Fruit fly (Drosophila melanogaster) whole organism, embryonic: ENCODE results near the gene CG32271.

ENCODE experiments used
- B-H2 ChIP-seq: fragments of 200-800 bp; sonication (Bioruptor generic); optimal IDR thresholded peaks from 2 replicates; lab custom pipeline; 2018; ENCODE audit warnings: missing biosample characterization, mild to moderate bottlenecking, missing genetic modification characterization
- BEAF-32 ChIP-seq: fragments of 200-800 bp; sonication (Bioruptor generic); optimal IDR thresholded peaks from 3 replicates; lab custom pipeline; 2017; ENCODE audit warnings: missing biosample characterization, missing genetic modification characterization, mild to moderate bottlenecking, moderate library complexity, missing genetic modification reagents
- CG12104 ChIP-seq: fragments of 200-800 bp; sonication (Bioruptor generic); optimal IDR thresholded peaks from 3 replicates; lab custom pipeline; 2016; ENCODE audit warnings: missing biosample characterization, missing genetic modification characterization
- CG14710 ChIP-seq: fragments of 200-800 bp; sonication (Bioruptor generic); optimal IDR thresholded peaks from 3 replicates; lab custom pipeline; 2019; ENCODE audit warnings: missing biosample characterization, mild to moderate bottlenecking, missing genetic modification characterization, moderate library complexity
- CG15479 ChIP-seq: fragments of 200-800 bp; sonication (Bioruptor generic); optimal IDR thresholded peaks from 3 replicates; lab custom pipeline; 2019; ENCODE audit warnings: missing biosample characterization, mild to moderate bottlenecking, missing genetic modification characterization, moderate library complexity
- CG16813 ChIP-seq: fragments of 200-800 bp; sonication (Bioruptor generic); IDR thresholded peaks from 3 replicates; pipeline ENCODE4 v1.3.6; 2022; ENCODE audit warnings: missing biosample characterization, missing genetic modification characterization; ENCODE audit not compliant: partially characterized antibody
- CG16863 ChIP-seq: fragments of 200-800 bp; sonication (Bioruptor generic); optimal IDR thresholded peaks from 3 replicates; lab custom pipeline; 2016; ENCODE audit warnings: missing biosample characterization, missing genetic modification characterization
- CG17385 ChIP-seq: fragments of 200-800 bp; sonication (Bioruptor generic); optimal IDR thresholded peaks from 3 replicates; lab custom pipeline; 2018; ENCODE audit warnings: missing biosample characterization, mild to moderate bottlenecking, missing genetic modification characterization
- CG31388 ChIP-seq: fragments of 200-800 bp; sonication (Bioruptor generic); optimal IDR thresholded peaks from 2 replicates; lab custom pipeline; 2016; ENCODE audit warnings: missing biosample characterization, missing genetic modification characterization
- CG3163 ChIP-seq: fragments of 200-800 bp; sonication (Bioruptor generic); optimal IDR thresholded peaks from 3 replicates; lab custom pipeline; 2016; ENCODE audit warnings: missing biosample characterization, missing genetic modification characterization
- CG34422 ChIP-seq: fragments of 200-800 bp; sonication (Bioruptor generic); IDR thresholded peaks from 3 replicates; pipeline ENCODE4 v1.3.6; 2022; ENCODE audit warnings: missing biosample characterization, missing genetic modification characterization
- CG7987 ChIP-seq: fragments of 200-800 bp; sonication (Bioruptor generic); optimal IDR thresholded peaks from 2 replicates; lab custom pipeline; 2018; ENCODE audit warnings: missing biosample characterization, mild to moderate bottlenecking, missing genetic modification characterization, moderate library complexity
- CG8388 ChIP-seq: fragments of 200-800 bp; sonication (Bioruptor generic); optimal IDR thresholded peaks from 2 replicates; lab custom pipeline; 2019; ENCODE audit warnings: missing biosample characterization, mild to moderate bottlenecking, missing genetic modification characterization, moderate library complexity
- CG8478 ChIP-seq: fragments of >200 bp; optimal IDR thresholded peaks from 2 replicates; lab custom pipeline; 2018
- Camta ChIP-seq: fragments of 200-800 bp; sonication (Bioruptor generic); optimal IDR thresholded peaks from 2 replicates; lab custom pipeline; 2016; ENCODE audit warnings: missing biosample characterization, missing genetic modification characterization
- CrebB ChIP-seq: fragments of 200-800 bp; sonication (Bioruptor generic); optimal IDR thresholded peaks from 3 replicates; lab custom pipeline; 2018; ENCODE audit warnings: missing biosample characterization, mild to moderate bottlenecking, missing genetic modification characterization
- Dbx ChIP-seq: fragments of 200-800 bp; sonication (Bioruptor generic); IDR thresholded peaks from 3 replicates; pipeline ENCODE4 v1.3.6; 2022; ENCODE audit warnings: missing biosample characterization, missing genetic modification characterization
- Deaf1 ChIP-seq: fragments of 200-800 bp; optimal IDR thresholded peaks from 3 replicates; lab custom pipeline; 2019; ENCODE audit warnings: missing biosample characterization, mild to moderate bottlenecking, missing genetic modification characterization, moderate library complexity
- Dll ChIP-seq: fragments of 200-800 bp; sonication (Bioruptor generic); IDR thresholded peaks from 4 replicates; pipeline ENCODE4 v1.3.6; 2022; ENCODE audit warnings: missing biosample characterization, missing genetic modification characterization; ENCODE audit not compliant: partially characterized antibody
- Elba2 ChIP-seq: fragments of 200-800 bp; sonication (Bioruptor generic); optimal IDR thresholded peaks from 3 replicates; lab custom pipeline; 2016; ENCODE audit warnings: missing biosample characterization, missing genetic modification characterization
- Fer1 ChIP-seq: fragments of 200-800 bp; sonication (Bioruptor generic); optimal IDR thresholded peaks from 2 replicates; lab custom pipeline; 2017; ENCODE audit warnings: missing biosample characterization, mild to moderate bottlenecking, missing genetic modification characterization
- Fer3 ChIP-seq: fragments of 200-800 bp; sonication (Bioruptor generic); optimal IDR thresholded peaks from 2 replicates; lab custom pipeline; 2018; ENCODE audit warnings: missing biosample characterization, mild to moderate bottlenecking, missing genetic modification characterization, moderate library complexity
- HLH4C ChIP-seq: fragments of 200-800 bp; sonication (Bioruptor generic); IDR thresholded peaks from 3 replicates; pipeline ENCODE4 v1.3.6; 2022; ENCODE audit warnings: missing biosample characterization, missing genetic modification characterization; ENCODE audit not compliant: partially characterized antibody
- HLHmδ ChIP-seq: fragments of 200-800 bp; sonication (Bioruptor generic); optimal IDR thresholded peaks from 2 replicates; lab custom pipeline; 2018; ENCODE audit warnings: missing biosample characterization, mild to moderate bottlenecking, missing genetic modification characterization, moderate library complexity
- Hand ChIP-seq: fragments of 200-800 bp; sonication (Bioruptor generic); optimal IDR thresholded peaks from 2 replicates; lab custom pipeline; 2017; ENCODE audit warnings: mild to moderate bottlenecking, missing biosample characterization, missing genetic modification reagents, missing genetic modification characterization
- Hr3 ChIP-seq: fragments of 200-800 bp; sonication (Bioruptor generic); optimal IDR thresholded peaks from 3 replicates; lab custom pipeline; 2016; ENCODE audit warnings: missing biosample characterization, missing genetic modification characterization
- MESR4 ChIP-seq: fragments of 200-800 bp; sonication (Bioruptor generic); optimal IDR thresholded peaks from 2 replicates; lab custom pipeline; 2018; ENCODE audit warnings: missing biosample characterization, mild to moderate bottlenecking, missing genetic modification characterization, moderate library complexity
- Med ChIP-seq: fragments of 200-800 bp; sonication (Bioruptor generic); peaks from one replicate; lab custom pipeline; 2016; ENCODE audit warnings: missing biosample characterization, missing genetic modification characterization, mild to moderate bottlenecking, inconsistent platforms, moderate library complexity
- Mrtf ChIP-seq: fragments of 200-800 bp; sonication (Bioruptor generic); IDR thresholded peaks from 3 replicates; pipeline ENCODE4 v1.3.6; 2022; ENCODE audit warnings: missing biosample characterization, missing genetic modification characterization
- Nf-YC ChIP-seq: fragments of 200-800 bp; optimal IDR thresholded peaks from 3 replicates; lab custom pipeline; 2019; ENCODE audit warnings: missing biosample characterization, mild to moderate bottlenecking, missing genetic modification characterization, moderate library complexity
- Trl ChIP-seq, 3 experiments: fragments of >200 bp in 2 of 3; fragments of 200-800 bp in 1 of 3; sonication (Bioruptor generic) in 1 of 3; optimal IDR thresholded peaks; 2 replicates in 1 of 3; 3 replicates in 2 of 3; lab custom pipeline; 2016 to 2017; ENCODE audit warnings: missing biosample characterization in 1 of 3, missing genetic modification characterization in 1 of 3
- amos ChIP-seq: fragments of 200-800 bp; sonication (Bioruptor generic); IDR thresholded peaks from 2 replicates; pipeline ENCODE4 v1.3.6; 2022; ENCODE audit warnings: missing biosample characterization, missing genetic modification characterization; ENCODE audit not compliant: partially characterized antibody
- croc ChIP-seq: fragments of 200-800 bp; sonication (Bioruptor generic); conservative IDR thresholded peaks from 3 replicates; pipeline ENCODE4 v1.3.6; 2022; ENCODE audit warnings: missing biosample characterization, missing genetic modification characterization
- crp ChIP-seq, 2 experiments: fragments of 200-800 bp; sonication (Bioruptor generic); optimal IDR thresholded peaks; 2 replicates in 1 of 2; 3 replicates in 1 of 2; lab custom pipeline; 2017; ENCODE audit warnings: missing biosample characterization in 2 of 2, missing genetic modification characterization in 2 of 2, mild to moderate bottlenecking in 1 of 2, moderate library complexity in 1 of 2
- dimm ChIP-seq: fragments of 200-800 bp; sonication (Bioruptor generic); IDR thresholded peaks from 2 replicates; pipeline ENCODE4 v1.3.6; 2022; ENCODE audit warnings: missing biosample characterization, missing genetic modification characterization
- hth ChIP-seq: fragments of >200 bp; optimal IDR thresholded peaks from 2 replicates; lab custom pipeline; 2017; ENCODE audit warnings: inconsistent platforms
- kni ChIP-seq: fragments of 200-800 bp; sonication (Bioruptor generic); optimal IDR thresholded peaks from 3 replicates; lab custom pipeline; 2017; ENCODE audit warnings: mild to moderate bottlenecking, missing biosample characterization, missing genetic modification reagents, missing genetic modification characterization
- mirr ChIP-seq: fragments of 200-800 bp; sonication (Bioruptor generic); optimal IDR thresholded peaks from 3 replicates; lab custom pipeline; 2018; ENCODE audit warnings: missing biosample characterization, mild to moderate bottlenecking, missing genetic modification characterization
- mld ChIP-seq: fragments of 200-800 bp; sonication (Bioruptor generic); IDR thresholded peaks from 3 replicates; pipeline ENCODE4 v1.3.6; 2022; ENCODE audit warnings: missing biosample characterization, missing genetic modification characterization; ENCODE audit not compliant: partially characterized antibody
- nom ChIP-seq: fragments of 200-800 bp; sonication (Bioruptor generic); optimal IDR thresholded peaks from 2 replicates; lab custom pipeline; 2017; ENCODE audit warnings: missing biosample characterization, missing genetic modification characterization, mild to moderate bottlenecking, moderate library complexity, missing genetic modification reagents
- onecut ChIP-seq: fragments of 200-800 bp; sonication (Bioruptor generic); IDR thresholded peaks from 2 replicates; pipeline ENCODE4 v1.3.6; 2022; ENCODE audit warnings: missing biosample characterization, missing genetic modification characterization
- sc ChIP-seq, 3 experiments: fragments of >200 bp in 2 of 3; fragments of 200-800 bp in 1 of 3; sonication (Bioruptor generic) in 1 of 3; optimal IDR thresholded peaks; 2 replicates in 2 of 3; 3 replicates in 1 of 3; lab custom pipeline; 2017; ENCODE audit warnings: mild to moderate bottlenecking in 1 of 3, missing biosample characterization in 1 of 3, missing genetic modification characterization in 1 of 3, missing genetic modification reagents in 1 of 3
- schlank ChIP-seq: fragments of 200-800 bp; sonication (Bioruptor generic); optimal IDR thresholded peaks from 2 replicates; lab custom pipeline; 2018; ENCODE audit warnings: missing biosample characterization, mild to moderate bottlenecking, missing genetic modification characterization
- sens ChIP-seq: fragments of 200-800 bp; sonication (Bioruptor generic); peaks from one replicate; lab custom pipeline; 2016; ENCODE audit warnings: missing biosample characterization, missing genetic modification characterization
- sob ChIP-seq: fragments of 200-800 bp; sonication (Bioruptor generic); IDR thresholded peaks from 2 replicates; pipeline ENCODE4 v1.3.6; 2022; ENCODE audit warnings: missing biosample characterization, missing genetic modification characterization
- sr ChIP-seq: fragments of 200-800 bp; sonication (Bioruptor generic); IDR thresholded peaks from 3 replicates; pipeline ENCODE4 v1.3.6; 2022; ENCODE audit warnings: missing biosample characterization, missing genetic modification characterization
- ttk ChIP-seq: fragments of 200-800 bp; sonication (Bioruptor generic); IDR thresholded peaks from 2 replicates; pipeline ENCODE4 v2.1.2; 2022; ENCODE audit warnings: missing biosample characterization, missing genetic modification characterization
- vfl ChIP-seq: fragments of 200-800 bp; sonication (Bioruptor generic); optimal IDR thresholded peaks from 2 replicates; lab custom pipeline; 2016; ENCODE audit warnings: missing biosample characterization, missing genetic modification characterization

The CG32271 gene

DNA sequence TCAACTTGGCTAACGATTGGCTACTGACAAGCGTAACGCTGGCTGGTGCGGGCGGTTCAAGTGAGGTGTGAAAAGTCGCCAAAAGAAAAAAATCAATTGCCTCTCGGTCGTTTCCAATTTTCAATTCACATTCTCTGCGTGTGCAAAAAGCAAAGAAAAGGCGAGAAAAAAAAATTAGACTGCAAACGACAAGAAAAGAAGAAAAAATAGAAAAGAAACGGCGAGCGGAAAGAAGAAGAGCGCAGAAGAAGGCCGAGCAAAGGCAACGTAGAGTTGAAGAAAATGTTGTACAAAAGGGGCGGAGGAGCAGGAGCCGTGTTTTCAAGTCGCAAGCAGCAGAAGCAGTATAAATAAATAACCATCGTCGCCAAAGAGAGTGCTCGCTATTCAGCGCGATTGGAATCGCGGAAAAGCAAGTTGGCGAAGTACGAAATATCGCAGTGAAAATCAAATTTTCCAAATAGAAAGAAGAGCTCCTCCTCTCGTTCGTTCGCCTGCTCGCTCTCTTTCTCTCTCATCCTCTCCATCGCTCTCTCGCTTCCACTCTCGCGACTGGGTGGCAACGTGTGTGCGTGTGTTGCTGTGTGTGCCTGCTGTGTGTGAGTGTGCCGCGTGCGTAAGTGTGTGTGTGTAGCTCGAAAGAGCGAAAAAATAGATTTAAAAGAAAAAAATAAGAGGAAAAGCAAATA lies 23.0 kb upstream of the CG32271 start:
- TF ChIP-seq sr (GFP tag; lab: Robert Waterston, UW), result no peak
- no peak for TF ChIP-seq CG16813 (GFP tag; lab: Robert Waterston, UW)
- TF ChIP-seq CG8388 (GFP tag; lab: Kevin White, UChicago), result no peak
- no peak for TF ChIP-seq CG16863
- TF ChIP-seq schlank (tag; lab: Kevin White, UChicago), result no peak
- TF ChIP-seq sens (GFP tag; lab: Kevin White, UChicago), result peak; percentile 10
- no peak for TF ChIP-seq CG14710
- TF ChIP-seq CG31388 (GFP tag; lab: Kevin White, UChicago), result no peak
- no peak for TF ChIP-seq Deaf1 (tag; lab: Kevin White, UChicago)
- TF ChIP-seq Hr3, result no peak
- TF ChIP-seq HLHmδ (GFP tag; lab: Kevin White, UChicago), result peak; percentile 46
- peak; percentile 28; the same call in 1 of the 3 replicates for TF ChIP-seq CG34422 (GFP tag; lab: Robert Waterston, UW)
- peak; percentile 54 for TF ChIP-seq Hand (GFP tag; lab: Kevin White, UChicago)
- TF ChIP-seq Dll, result no peak; the same call in 3 of the 4 replicates
- TF ChIP-seq kni, result no peak
- no peak for TF ChIP-seq Elba2 (GFP tag; lab: Kevin White, UChicago)
- peak; percentile 9 for TF ChIP-seq vfl (GFP tag; lab: Kevin White, UChicago)
- TF ChIP-seq mld (GFP tag; lab: Robert Waterston, UW), result no peak
- TF ChIP-seq Fer1 (GFP tag; lab: Kevin White, UChicago), result peak; percentile 26
- no peak for TF ChIP-seq Camta (GFP tag; lab: Kevin White, UChicago)
- no peak for TF ChIP-seq hth
- TF ChIP-seq crp (GFP tag; optimal IDR thresholded peaks at IDR 0.05; lab: Kevin White, UChicago), result no peak
- TF ChIP-seq CG8478, result peak; percentile 90
- peak; percentile 66 for TF ChIP-seq CG3163 (GFP tag; lab: Kevin White, UChicago)
- TF ChIP-seq MESR4 (GFP tag; lab: Kevin White, UChicago), result peak; percentile 23
- no peak; the same call in 1 of the 2 replicates for TF ChIP-seq amos (GFP tag; lab: Robert Waterston, UW)
- TF ChIP-seq Trl (optimal IDR thresholded peaks at IDR 0.05; lab: Kevin White, UChicago), result peak; percentile 95 to 99
- peak; percentile 67 for TF ChIP-seq Trl (GFP tag; optimal IDR thresholded peaks at IDR 0.05; lab: Kevin White, UChicago)
- no peak for TF ChIP-seq dimm (GFP tag; lab: Robert Waterston, UW)
- peak; percentile 58 for TF ChIP-seq CG15479 (GFP tag; lab: Kevin White, UChicago)
- no peak; the same call in 2 of the 3 replicates for TF ChIP-seq HLH4C (GFP tag; lab: Robert Waterston, UW)
- TF ChIP-seq Med (GFP tag; lab: Kevin White, UChicago), result peak; percentile 22
- no peak for TF ChIP-seq Mrtf (GFP tag; lab: Robert Waterston, UW)
- no peak for TF ChIP-seq CG12104 (GFP tag; lab: Kevin White, UChicago)
- no peak for TF ChIP-seq Fer3 (tag; lab: Kevin White, UChicago)
- TF ChIP-seq mirr (GFP tag; lab: Kevin White, UChicago), result no peak
- TF ChIP-seq B-H2 (GFP tag; lab: Kevin White, UChicago), result peak; percentile 14
- no peak for TF ChIP-seq CrebB
- TF ChIP-seq CG17385 (GFP tag; lab: Kevin White, UChicago), result peak; percentile 90
- no peak for TF ChIP-seq sc (optimal IDR thresholded peaks at IDR 0.05; lab: Kevin White, UChicago)
- no peak for TF ChIP-seq sc (GFP tag; optimal IDR thresholded peaks at IDR 0.05; lab: Kevin White, UChicago)
- TF ChIP-seq BEAF-32, result no peak
- peak; percentile 6; the same call in 1 of the 2 replicates for TF ChIP-seq onecut
- TF ChIP-seq croc, result no peak
- no peak for TF ChIP-seq ttk (GFP tag; lab: Robert Waterston, UW)
- peak; percentile 68 for TF ChIP-seq nom (GFP tag; lab: Kevin White, UChicago)
- 0 out of 3 replicates have a peak, but pooled peaks have one; percentile 13 for TF ChIP-seq Dbx (GFP tag; lab: Robert Waterston, UW)
- no peak for TF ChIP-seq Nf-YC (tag; lab: Kevin White, UChicago)
- peak; percentile 54 for TF ChIP-seq CG7987 (GFP tag; lab: Kevin White, UChicago)
- peak; percentile 20; the same call in 1 of the 2 replicates for TF ChIP-seq sob (GFP tag; lab: Robert Waterston, UW)
